Worm (Caenorhabditis elegans) whole organism, L2 larva: ENCODE results near the gene Y38H6C.25.

Experiments used
- C34F6.9 ChIP-seq: fragments of 150-350 bp; optimal IDR thresholded peaks from 2 replicates; lab custom pipeline; 2014; ENCODE audit warnings: missing biosample characterization, missing genetic modification characterization
- F13H6.1 ChIP-seq: sonication (generic microtip); optimal IDR thresholded peaks from 2 replicates; lab custom pipeline; 2016; ENCODE audit warnings: missing genetic modification characterization, missing compliant biosample characterization
- R02D3.7 ChIP-seq: fragments of 150-350 bp; optimal IDR thresholded peaks from 2 replicates; lab custom pipeline; 2014; ENCODE audit warnings: missing biosample characterization, missing genetic modification characterization
- Y55F3AM.14 ChIP-seq: fragments of 200-800 bp; sonication (Bioruptor generic); optimal IDR thresholded peaks from 2 replicates; lab custom pipeline; 2018; ENCODE audit warnings: mild to moderate bottlenecking, missing genetic modification characterization, missing compliant biosample characterization
- ZK546.5 ChIP-seq: sonication (generic microtip); optimal IDR thresholded peaks from 2 replicates; lab custom pipeline; 2017; ENCODE audit warnings: missing biosample characterization, missing genetic modification characterization
- blmp-1 ChIP-seq: sonication (generic microtip); optimal IDR thresholded peaks from 2 replicates; lab custom pipeline; 2017; ENCODE audit warnings: missing genetic modification characterization, mild to moderate bottlenecking, missing compliant biosample characterization, antibody characterized with exemption, moderate library complexity; ENCODE audit not compliant: insufficient read depth
- crh-2 ChIP-seq: sonication (generic microtip); optimal IDR thresholded peaks from 2 replicates; lab custom pipeline; 2017; ENCODE audit warnings: missing biosample characterization, missing genetic modification characterization
- dmd-4 ChIP-seq: sonication (generic microtip); optimal IDR thresholded peaks from 2 replicates; lab custom pipeline; 2017; ENCODE audit warnings: missing biosample characterization, missing genetic modification characterization
- egl-27 ChIP-seq: sonication (generic microtip); optimal IDR thresholded peaks from 3 replicates; lab custom pipeline; 2017; ENCODE audit warnings: missing biosample characterization, missing genetic modification reagents, missing genetic modification characterization
- elt-3 ChIP-seq: sonication (generic microtip); optimal IDR thresholded peaks from 2 replicates; lab custom pipeline; 2017; ENCODE audit warnings: missing biosample characterization, missing genetic modification characterization
- fos-1 ChIP-seq: fragments of 150-350 bp; optimal IDR thresholded peaks from 2 replicates; lab custom pipeline; 2014; ENCODE audit warnings: missing biosample characterization, missing genetic modification characterization
- gmeb-1 ChIP-seq: fragments of 150-350 bp; optimal IDR thresholded peaks from 2 replicates; lab custom pipeline; 2014; ENCODE audit warnings: missing biosample characterization, missing genetic modification characterization
- lin-11 ChIP-seq: fragments of 150-350 bp; sonication (generic microtip); optimal IDR thresholded peaks from 2 replicates; lab custom pipeline; 2014; ENCODE audit warnings: missing biosample characterization, missing genetic modification characterization, inconsistent platforms, mixed read lengths
- lin-13 ChIP-seq: fragments of 150-350 bp; optimal IDR thresholded peaks from 2 replicates; lab custom pipeline; 2014; ENCODE audit warnings: missing biosample characterization, missing genetic modification reagents, missing genetic modification characterization
- lin-39 ChIP-seq: fragments of 150-350 bp; optimal IDR thresholded peaks from 2 replicates; lab custom pipeline; 2014; ENCODE audit warnings: missing biosample characterization, missing genetic modification reagents, missing genetic modification characterization
- lsy-2 ChIP-seq, 2 experiments: fragments of 150-350 bp in 1 of 2; sonication (generic microtip) in 1 of 2; optimal IDR thresholded peaks; 2 replicates each; lab custom pipeline; 2014 to 2017; ENCODE audit warnings: missing biosample characterization in 2 of 2, missing genetic modification characterization in 2 of 2
- mab-5 ChIP-seq: fragments of 150-350 bp; optimal IDR thresholded peaks from 2 replicates; lab custom pipeline; 2014; ENCODE audit warnings: missing biosample characterization, missing genetic modification characterization
- mdl-1 ChIP-seq, 2 experiments: fragments of 150-350 bp in 1 of 2; sonication (generic microtip) in 1 of 2; optimal IDR thresholded peaks; 2 replicates each; lab custom pipeline; 2017; ENCODE audit warnings: missing biosample characterization in 2 of 2, missing genetic modification characterization in 2 of 2
- nhr-10 ChIP-seq: sonication (generic microtip); optimal IDR thresholded peaks from 2 replicates; lab custom pipeline; 2017; ENCODE audit warnings: missing biosample characterization, missing genetic modification characterization
- nhr-11 ChIP-seq: fragments of 150-350 bp; optimal IDR thresholded peaks from 2 replicates; lab custom pipeline; 2014; ENCODE audit warnings: missing biosample characterization, missing genetic modification characterization
- nhr-12 ChIP-seq: fragments of 150-350 bp; optimal IDR thresholded peaks from 2 replicates; lab custom pipeline; 2014; ENCODE audit warnings: missing biosample characterization, missing genetic modification characterization
- nhr-129 ChIP-seq: fragments of 150-350 bp; optimal IDR thresholded peaks from 2 replicates; lab custom pipeline; 2014; ENCODE audit warnings: missing biosample characterization, missing genetic modification characterization
- nhr-21 ChIP-seq: fragments of 150-350 bp; optimal IDR thresholded peaks from 2 replicates; lab custom pipeline; 2014; ENCODE audit warnings: missing biosample characterization, missing genetic modification characterization
- nhr-23 ChIP-seq: fragments of 150-350 bp; optimal IDR thresholded peaks from 2 replicates; lab custom pipeline; 2014; ENCODE audit warnings: missing biosample characterization, missing genetic modification reagents, missing genetic modification characterization
- nhr-237 ChIP-seq: fragments of 150-350 bp; optimal IDR thresholded peaks from 2 replicates; lab custom pipeline; 2014; ENCODE audit warnings: missing biosample characterization, missing genetic modification characterization
- nhr-25 ChIP-seq: fragments of 150-350 bp; sonication (generic microtip); optimal IDR thresholded peaks from 3 replicates; lab custom pipeline; 2014; ENCODE audit warnings: missing biosample characterization, missing genetic modification characterization
- nhr-6 ChIP-seq: fragments of 150-350 bp; optimal IDR thresholded peaks from 2 replicates; lab custom pipeline; 2014; ENCODE audit warnings: missing biosample characterization, missing genetic modification characterization
- nhr-77 ChIP-seq: fragments of 150-350 bp; optimal IDR thresholded peaks from 2 replicates; lab custom pipeline; 2014; ENCODE audit warnings: missing biosample characterization, missing genetic modification characterization
- peb-1 ChIP-seq: fragments of 150-350 bp; optimal IDR thresholded peaks from 2 replicates; lab custom pipeline; 2014; ENCODE audit warnings: missing biosample characterization, missing genetic modification characterization
- skn-1 ChIP-seq: sonication (generic microtip); optimal IDR thresholded peaks from 2 replicates; lab custom pipeline; 2017; ENCODE audit warnings: missing biosample characterization, missing genetic modification characterization
- sma-3 ChIP-seq: sonication (generic microtip); optimal IDR thresholded peaks from 2 replicates; lab custom pipeline; 2016; ENCODE audit warnings: missing genetic modification reagents, missing genetic modification characterization, missing compliant biosample characterization
- sma-9 ChIP-seq, 2 experiments: fragments of 150-350 bp in 1 of 2; sonication (generic microtip) in 1 of 2; optimal IDR thresholded peaks; 2 replicates each; lab custom pipeline; 2014 to 2016; ENCODE audit warnings: missing genetic modification characterization in 2 of 2, mild to moderate bottlenecking in 1 of 2, missing biosample characterization in 1 of 2, missing compliant biosample characterization in 1 of 2, missing genetic modification reagents in 1 of 2, moderate library complexity in 1 of 2
- snpc-4 ChIP-seq: fragments of 150-350 bp; optimal IDR thresholded peaks from 2 replicates; lab custom pipeline; 2014; ENCODE audit warnings: missing biosample characterization, missing genetic modification characterization
- unc-55 ChIP-seq: fragments of 150-350 bp; sonication (generic microtip); optimal IDR thresholded peaks from 3 replicates; lab custom pipeline; 2014; ENCODE audit warnings: missing biosample characterization, missing genetic modification reagents, missing genetic modification characterization
- unc-62 ChIP-seq: fragments of 150-350 bp; optimal IDR thresholded peaks from 2 replicates; lab custom pipeline; 2014; ENCODE audit warnings: missing biosample characterization, missing genetic modification reagents, missing genetic modification characterization
- zag-1 ChIP-seq: fragments of 150-350 bp; optimal IDR thresholded peaks from 2 replicates; lab custom pipeline; 2014; ENCODE audit warnings: missing biosample characterization, missing genetic modification characterization
- ztf-11 ChIP-seq: sonication (generic microtip); optimal IDR thresholded peaks from 2 replicates; lab custom pipeline; 2017; ENCODE audit warnings: missing biosample characterization, missing genetic modification characterization
- ztf-4 ChIP-seq: fragments of 150-350 bp; optimal IDR thresholded peaks from 2 replicates; lab custom pipeline; 2014; ENCODE audit warnings: missing biosample characterization, missing genetic modification characterization

Gene Y38H6C.25

DNA sequence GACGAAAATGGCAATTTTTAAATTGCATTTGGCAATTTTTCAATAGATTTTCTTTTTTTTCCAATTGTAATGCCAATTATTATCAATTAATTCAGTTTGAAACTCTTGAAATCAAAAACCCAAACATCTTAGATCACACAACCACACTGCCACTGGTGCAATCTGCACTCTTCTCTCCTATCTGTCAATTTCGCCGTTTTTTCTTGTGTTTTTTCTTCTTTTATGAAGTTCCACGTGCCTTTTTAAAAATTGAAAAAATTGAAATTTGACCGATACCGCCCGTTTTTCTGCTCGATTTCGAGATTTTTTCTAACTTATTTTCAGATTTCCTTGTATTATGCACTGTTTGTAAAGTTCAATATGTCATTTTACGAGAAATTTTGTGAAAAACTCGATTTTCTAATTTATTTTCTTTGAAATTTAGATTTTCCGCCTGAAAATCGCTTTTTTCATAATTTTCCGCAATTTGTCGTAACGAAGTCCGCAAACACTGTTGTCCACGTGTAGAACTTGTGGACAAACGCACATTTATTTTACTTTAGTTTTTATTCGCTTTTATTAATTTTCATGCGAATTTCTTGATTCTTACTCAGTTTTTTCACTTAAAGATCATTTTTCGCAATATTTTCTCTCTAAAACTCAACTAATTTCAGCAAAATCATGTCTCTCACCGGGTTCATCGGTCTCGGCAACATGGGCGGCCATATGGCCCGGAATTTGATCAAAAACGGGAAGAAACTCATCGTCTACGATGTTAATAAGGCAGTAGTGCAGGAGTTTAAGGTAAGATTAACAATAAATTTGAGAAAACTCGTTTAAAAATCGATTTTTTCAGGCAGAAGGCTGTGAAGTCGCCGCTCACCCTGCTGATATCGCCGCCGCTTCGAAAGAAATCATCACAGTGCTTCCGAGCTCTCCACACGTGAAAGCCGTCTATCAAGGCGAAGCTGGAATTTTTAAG, 25.5 kb upstream of the Y38H6C.25 start, which contains the start of gene B0250.5:
B0250.5 (plus strand) TSS at position 654 of the 961 bp plus-strand sequence.
- TF ChIP-seq crh-2 (tag; lab: Kevin White, UChicago) (peak; percentile 69), nhr-23 (tag; lab: Kevin White, UChicago) (no peak), ztf-4 (no peak), blmp-1 (tag; lab: Kevin White, UChicago) (no peak), sma-3 (GFP tag; lab: Kevin White, UChicago) (peak; percentile 37), lin-13 (GFP tag; lab: Kevin White, UChicago) (peak; percentile 13), mdl-1 (tag; optimal IDR thresholded peaks at IDR 0.05; lab: Kevin White, UChicago) (no peak), R02D3.7 (tag; lab: Kevin White, UChicago) (no peak), nhr-77 (tag; lab: Kevin White, UChicago) (no peak), nhr-12 (tag; lab: Kevin White, UChicago) (no peak), nhr-21 (tag; lab: Kevin White, UChicago) (no peak), nhr-6 (tag; lab: Kevin White, UChicago) (no peak), snpc-4 (tag; lab: Kevin White, UChicago) (no peak), dmd-4 (tag; lab: Kevin White, UChicago) (no peak), gmeb-1 (tag; lab: Kevin White, UChicago) (peak; percentile 20), sma-9 (GFP tag; optimal IDR thresholded peaks at IDR 0.05; lab: Kevin White, UChicago) (no peak), sma-9 (tag; optimal IDR thresholded peaks at IDR 0.05; lab: Kevin White, UChicago) (no peak), unc-55 (GFP tag; lab: Kevin White, UChicago) (peak; percentile 70), lin-11 (tag; lab: Kevin White, UChicago) (no peak), nhr-11 (tag; lab: Kevin White, UChicago) (no peak), lsy-2 (tag; optimal IDR thresholded peaks at IDR 0.05; lab: Kevin White, UChicago) (peak; percentile 56 to 66), nhr-129 (tag; lab: Kevin White, UChicago) (no peak), nhr-10 (tag; lab: Kevin White, UChicago) (no peak), skn-1 (no peak), C34F6.9 (tag; lab: Kevin White, UChicago) (peak; percentile 65), mab-5 (tag; lab: Kevin White, UChicago) (no peak), F13H6.1 (tag; lab: Kevin White, UChicago) (peak; percentile 10), fos-1 (tag; lab: Kevin White, UChicago) (no peak), ztf-11 (no peak), ZK546.5 (tag; lab: Kevin White, UChicago) (no peak), nhr-237 (tag; lab: Kevin White, UChicago) (no peak), nhr-25 (tag; lab: Kevin White, UChicago) (peak; percentile 21), lin-39 (tag; lab: Kevin White, UChicago) (no peak), zag-1 (tag; lab: Kevin White, UChicago) (no peak), Y55F3AM.14 (no peak), peb-1 (tag; lab: Kevin White, UChicago) (no peak), elt-3 (tag; lab: Kevin White, UChicago) (no peak), unc-62 (GFP tag; lab: Kevin White, UChicago) (no peak)

DNA sequence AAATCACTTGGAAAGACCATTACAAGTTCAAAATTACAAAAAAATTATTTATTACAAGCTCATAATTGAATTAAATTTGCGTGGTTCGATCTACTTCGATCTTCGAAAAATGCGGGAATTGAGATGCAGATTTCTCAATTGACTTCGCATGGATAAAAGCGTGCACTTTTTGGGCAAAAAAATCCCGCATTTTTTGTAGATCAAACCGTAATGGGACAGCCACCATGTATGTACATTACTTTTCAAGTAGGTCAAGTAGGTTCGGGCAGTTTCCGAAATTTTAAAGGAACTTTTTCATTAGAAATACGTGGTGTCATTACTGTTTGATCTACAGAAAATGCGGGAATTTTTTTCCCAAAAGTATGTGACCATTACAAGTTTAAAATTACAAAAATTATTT, 21.5 kb upstream of the Y38H6C.25 start:
- no peak for TF ChIP-seq mdl-1 (tag; optimal IDR thresholded peaks at IDR 0.05; lab: Kevin White, UChicago)
- TF ChIP-seq egl-27, result no peak
- no peak for TF ChIP-seq nhr-77 (tag; lab: Kevin White, UChicago)
- peak; percentile 26 for TF ChIP-seq crh-2 (tag; lab: Kevin White, UChicago)
- TF ChIP-seq fos-1 (tag; lab: Kevin White, UChicago), result peak; percentile 31
- no peak for TF ChIP-seq nhr-129 (tag; lab: Kevin White, UChicago)
